Worm (Caenorhabditis elegans) whole organism, mixed stage, embryonic: ENCODE data around the gene C47A4.1.

Experiments used
- M03D4.4 ChIP-seq: sonication (generic microtip); optimal IDR thresholded peaks from 2 replicates; lab custom pipeline; 2017; ENCODE audit warnings: mild to moderate bottlenecking, missing genetic modification characterization, missing compliant biosample characterization
- bed-3 ChIP-seq: fragments of 200-800 bp; sonication (Bioruptor generic); optimal IDR thresholded peaks from 3 replicates; lab custom pipeline; 2018; ENCODE audit warnings: mild to moderate bottlenecking, missing genetic modification characterization, moderate library complexity, missing compliant biosample characterization
- blmp-1 ChIP-seq: fragments of 150-350 bp; optimal IDR thresholded peaks from 2 replicates; lab custom pipeline; 2014; ENCODE audit warnings: missing biosample characterization, missing genetic modification characterization
- ceh-83 ChIP-seq: fragments of 200-800 bp; sonication (Bioruptor generic); optimal IDR thresholded peaks from 2 replicates; lab custom pipeline; 2018; ENCODE audit warnings: mild to moderate bottlenecking, missing genetic modification characterization, missing compliant biosample characterization
- ces-1 ChIP-seq: fragments of 150-350 bp; optimal IDR thresholded peaks from 2 replicates; lab custom pipeline; 2014; ENCODE audit warnings: missing biosample characterization, missing genetic modification reagents, missing genetic modification characterization
- cnd-1 ChIP-seq: fragments of 200-800 bp; sonication (Bioruptor generic); optimal IDR thresholded peaks from 2 replicates; lab custom pipeline; 2018; ENCODE audit warnings: mild to moderate bottlenecking, missing genetic modification characterization, missing compliant biosample characterization
- drap-1 ChIP-seq: fragments of 200-800 bp; sonication (Bioruptor generic); optimal IDR thresholded peaks from 3 replicates; lab custom pipeline; 2018; ENCODE audit warnings: mild to moderate bottlenecking, missing genetic modification characterization, missing compliant biosample characterization
- elt-3 ChIP-seq: fragments of 150-350 bp; optimal IDR thresholded peaks from 2 replicates; lab custom pipeline; 2014; ENCODE audit warnings: missing biosample characterization, missing genetic modification characterization
- flh-1 ChIP-seq: fragments of 200-800 bp; sonication (Bioruptor generic); optimal IDR thresholded peaks from 2 replicates; lab custom pipeline; 2018; ENCODE audit warnings: mild to moderate bottlenecking, missing genetic modification characterization, moderate library complexity, missing compliant biosample characterization
- ham-2 ChIP-seq: fragments of 200-800 bp; sonication (Bioruptor generic); optimal IDR thresholded peaks from 2 replicates; lab custom pipeline; 2018; ENCODE audit warnings: mild to moderate bottlenecking, missing genetic modification characterization, missing compliant biosample characterization
- hlh-1 ChIP-seq: fragments of 150-350 bp; optimal IDR thresholded peaks from 2 replicates; lab custom pipeline; 2014; ENCODE audit warnings: missing biosample characterization, missing genetic modification reagents, missing genetic modification characterization
- lin-13 ChIP-seq: fragments of 150-350 bp; optimal IDR thresholded peaks from 2 replicates; lab custom pipeline; 2014; ENCODE audit warnings: missing biosample characterization, missing genetic modification characterization
- lin-32 ChIP-seq: fragments of 200-800 bp; sonication (Bioruptor generic); optimal IDR thresholded peaks from 2 replicates; lab custom pipeline; 2018; ENCODE audit warnings: mild to moderate bottlenecking, missing genetic modification characterization, missing compliant biosample characterization
- lsy-2 ChIP-seq: fragments of 150-350 bp; optimal IDR thresholded peaks from 2 replicates; lab custom pipeline; 2014; ENCODE audit warnings: missing biosample characterization, missing genetic modification characterization
- mab-5 ChIP-seq: fragments of 150-350 bp; optimal IDR thresholded peaks from 2 replicates; lab custom pipeline; 2014; ENCODE audit warnings: missing biosample characterization, missing genetic modification characterization
- mep-1 ChIP-seq: fragments of 150-350 bp; optimal IDR thresholded peaks from 2 replicates; lab custom pipeline; 2017; ENCODE audit warnings: missing biosample characterization, missing genetic modification reagents, missing genetic modification characterization, inconsistent platforms
- mls-2 ChIP-seq: sonication (generic microtip); optimal IDR thresholded peaks from 2 replicates; lab custom pipeline; 2016; ENCODE audit warnings: mild to moderate bottlenecking, missing genetic modification characterization, moderate library complexity, missing compliant biosample characterization
- nhr-2 ChIP-seq: fragments of 150-350 bp; optimal IDR thresholded peaks from 2 replicates; lab custom pipeline; 2014; ENCODE audit warnings: missing biosample characterization, missing genetic modification characterization
- nhr-237 ChIP-seq: fragments of 150-350 bp; optimal IDR thresholded peaks from 2 replicates; lab custom pipeline; 2014; ENCODE audit warnings: missing biosample characterization, missing genetic modification characterization
- nhr-28 ChIP-seq: fragments of 150-350 bp; optimal IDR thresholded peaks from 2 replicates; lab custom pipeline; 2014; ENCODE audit warnings: missing biosample characterization, missing genetic modification characterization
- nhr-76 ChIP-seq: sonication (generic microtip); optimal IDR thresholded peaks from 2 replicates; lab custom pipeline; 2017; ENCODE audit warnings: missing biosample characterization, missing genetic modification characterization
- pha-4 ChIP-seq: fragments of 150-350 bp; optimal IDR thresholded peaks from 2 replicates; lab custom pipeline; 2018; ENCODE audit warnings: missing biosample characterization, missing genetic modification reagents, missing genetic modification characterization
- sem-2 ChIP-seq: fragments of 200-800 bp; sonication (Bioruptor generic); optimal IDR thresholded peaks from 2 replicates; lab custom pipeline; 2018; ENCODE audit warnings: mild to moderate bottlenecking, missing genetic modification characterization, missing compliant biosample characterization
- snpc-4 ChIP-seq: fragments of 150-350 bp; optimal IDR thresholded peaks from 2 replicates; lab custom pipeline; 2014; ENCODE audit warnings: missing biosample characterization, missing genetic modification characterization
- sptf-1 ChIP-seq: sonication (generic microtip); optimal IDR thresholded peaks from 2 replicates; lab custom pipeline; 2017; ENCODE audit warnings: mild to moderate bottlenecking, missing genetic modification characterization, moderate library complexity, missing compliant biosample characterization
- tbx-8 ChIP-seq: fragments of 200-800 bp; sonication (Bioruptor generic); optimal IDR thresholded peaks from 2 replicates; lab custom pipeline; 2018; ENCODE audit warnings: mild to moderate bottlenecking, missing genetic modification characterization, moderate library complexity, missing compliant biosample characterization
- unc-120 ChIP-seq: sonication (generic microtip); optimal IDR thresholded peaks from 2 replicates; lab custom pipeline; 2017; ENCODE audit warnings: missing genetic modification characterization, missing compliant biosample characterization; ENCODE audit not compliant: poor library complexity, severe bottlenecking
- unc-62 ChIP-seq: fragments of 150-350 bp; optimal IDR thresholded peaks from 2 replicates; lab custom pipeline; 2014; ENCODE audit warnings: missing biosample characterization, missing genetic modification reagents, missing genetic modification characterization
- zip-8 ChIP-seq: fragments of 150-350 bp; optimal IDR thresholded peaks from 2 replicates; lab custom pipeline; 2014; ENCODE audit warnings: missing biosample characterization, missing genetic modification characterization
- ztf-11 ChIP-seq: fragments of 150-350 bp; optimal IDR thresholded peaks from 2 replicates; lab custom pipeline; 2014; ENCODE audit warnings: missing biosample characterization, missing genetic modification characterization

C47A4.1 gene

DNA sequence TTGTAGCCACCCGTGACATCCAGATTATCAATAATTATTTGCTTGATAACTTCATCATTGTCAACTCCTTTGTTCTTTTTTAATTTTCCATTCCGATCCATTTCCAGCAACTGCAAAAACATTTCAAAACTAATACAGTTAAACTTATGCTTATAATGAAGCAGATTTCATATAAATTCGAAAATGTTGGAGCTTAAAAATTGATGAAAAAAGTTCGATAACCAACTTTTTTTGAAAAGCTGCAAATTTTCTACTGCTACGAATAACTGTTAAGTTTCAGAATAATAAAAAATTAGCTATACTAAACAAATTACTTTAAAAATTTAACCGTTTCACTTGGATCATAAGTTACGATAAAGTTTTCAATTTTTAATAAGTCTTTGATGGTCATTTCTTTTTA is at the start of gene C47A4.1:
Gene C47A4.1, minus strand, starts transcription at position 101 of the 400 bp plus-strand sequence.
- TF ChIP-seq mep-1 (tag; lab: Kevin White, UChicago) (no peak), sem-2 (GFP tag; lab: Kevin White, UChicago) (no peak), unc-120 (tag; lab: Kevin White, UChicago) (no peak), M03D4.4 (tag; lab: Kevin White, UChicago) (no peak), nhr-28 (no peak), ces-1 (GFP tag; lab: Kevin White, UChicago) (no peak), nhr-2 (tag; lab: Kevin White, UChicago) (no peak), nhr-237 (tag; lab: Kevin White, UChicago) (no peak), ceh-83 (no peak), drap-1 (GFP tag; lab: Kevin White, UChicago) (no peak), bed-3 (no peak), nhr-76 (tag; lab: Kevin White, UChicago) (no peak), ham-2 (no peak), elt-3 (tag; lab: Kevin White, UChicago) (no peak), mab-5 (no peak), snpc-4 (tag; lab: Kevin White, UChicago) (no peak), lsy-2 (tag; lab: Kevin White, UChicago) (no peak)

DNA sequence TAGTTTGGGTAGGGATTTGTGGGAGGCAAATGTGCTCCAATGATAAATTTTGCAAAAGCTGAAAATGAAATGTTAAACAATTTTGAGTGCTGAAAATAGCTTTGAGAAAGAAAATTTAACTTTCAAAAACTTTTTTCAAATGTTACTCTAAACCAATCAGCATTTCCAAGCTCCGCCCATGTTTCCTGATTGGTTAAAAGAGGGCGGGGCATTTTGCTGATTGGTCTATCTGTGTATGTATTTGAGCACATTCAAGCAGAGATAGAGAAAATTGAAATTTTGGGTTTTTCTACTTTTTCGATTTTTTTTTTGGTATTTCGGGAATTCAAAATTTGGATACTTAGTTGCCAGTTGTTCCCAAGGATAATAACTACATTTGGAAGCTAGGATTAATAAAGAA is 48.5 kb upstream of the C47A4.1 start:
- TF ChIP-seq flh-1 (GFP tag; lab: Kevin White, UChicago) (no peak), nhr-76 (tag; lab: Kevin White, UChicago) (no peak), ceh-83 (no peak), unc-120 (tag; lab: Kevin White, UChicago) (no peak), mls-2 (tag; lab: Kevin White, UChicago) (no peak), pha-4 (tag; lab: Kevin White, UChicago) (no peak), tbx-8 (no peak), bed-3 (no peak), nhr-237 (tag; lab: Kevin White, UChicago) (no peak), drap-1 (GFP tag; lab: Kevin White, UChicago) (no peak), unc-62 (no peak), cnd-1 (tag; lab: Kevin White, UChicago) (no peak), lsy-2 (tag; lab: Kevin White, UChicago) (no peak), M03D4.4 (tag; lab: Kevin White, UChicago) (no peak), ces-1 (GFP tag; lab: Kevin White, UChicago) (no peak), lin-13 (tag; lab: Kevin White, UChicago) (no peak), sem-2 (GFP tag; lab: Kevin White, UChicago) (no peak), sptf-1 (tag; lab: Kevin White, UChicago) (no peak)

ce11 chrIV:13763449-13763848 is 47.3 kb upstream of the C47A4.1 start:
- no peak for TF ChIP-seq snpc-4 (tag; lab: Kevin White, UChicago)
- TF ChIP-seq ceh-83: no peak
- no peak for TF ChIP-seq zip-8
- TF ChIP-seq flh-1 (GFP tag; lab: Kevin White, UChicago): no peak
- no peak for TF ChIP-seq ham-2
- TF ChIP-seq nhr-28: no peak
- TF ChIP-seq unc-62: no peak
- TF ChIP-seq unc-120 (tag; lab: Kevin White, UChicago): no peak
- peak; percentile 88 for TF ChIP-seq ces-1 (GFP tag; lab: Kevin White, UChicago)

ce11 chrIV:13755619-13756018 is 39.4 kb upstream of the C47A4.1 start:
- TF ChIP-seq mep-1 (tag; lab: Kevin White, UChicago): no peak
- TF ChIP-seq nhr-76 (tag; lab: Kevin White, UChicago): no peak
- TF ChIP-seq nhr-28: no peak
- TF ChIP-seq drap-1 (GFP tag; lab: Kevin White, UChicago): no peak
- no peak for TF ChIP-seq hlh-1 (tag; lab: Kevin White, UChicago)

DNA sequence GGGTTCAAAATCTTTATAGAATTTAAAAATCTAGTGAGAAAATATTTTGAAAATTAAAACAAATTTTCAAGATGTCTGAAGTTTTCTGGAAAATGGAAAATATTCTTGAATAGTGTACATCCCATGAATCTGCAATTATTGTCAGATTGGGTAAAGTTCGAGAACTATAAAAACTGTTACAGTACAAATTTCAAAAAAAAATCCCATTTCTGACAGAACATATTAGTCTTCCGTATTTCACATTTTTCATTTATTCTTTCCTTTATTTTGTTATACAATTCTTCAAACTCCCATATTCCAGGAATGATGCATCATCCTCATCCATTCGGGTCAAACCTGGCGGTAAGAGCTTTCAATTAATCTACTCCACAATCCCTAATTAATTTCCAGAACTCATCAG is 33.9 kb upstream of the C47A4.1 start, which contains the start of gene sorb-1:
Gene sorb-1, plus strand, starts transcription at position 301 of the 400 bp plus-strand sequence.
- TF ChIP-seq ces-1 (GFP tag; lab: Kevin White, UChicago) (no peak), lin-32 (GFP tag; lab: Kevin White, UChicago) (no peak), mep-1 (tag; lab: Kevin White, UChicago) (no peak), mls-2 (tag; lab: Kevin White, UChicago) (no peak), ztf-11 (tag; lab: Kevin White, UChicago) (no peak), cnd-1 (tag; lab: Kevin White, UChicago) (no peak), blmp-1 (no peak), elt-3 (tag; lab: Kevin White, UChicago) (no peak), ceh-83 (no peak), drap-1 (GFP tag; lab: Kevin White, UChicago) (no peak), sptf-1 (tag; lab: Kevin White, UChicago) (no peak)
